Worm (Caenorhabditis elegans): ENCODE results near the gene C29H12.2.

C29H12.2 gene

DNA sequence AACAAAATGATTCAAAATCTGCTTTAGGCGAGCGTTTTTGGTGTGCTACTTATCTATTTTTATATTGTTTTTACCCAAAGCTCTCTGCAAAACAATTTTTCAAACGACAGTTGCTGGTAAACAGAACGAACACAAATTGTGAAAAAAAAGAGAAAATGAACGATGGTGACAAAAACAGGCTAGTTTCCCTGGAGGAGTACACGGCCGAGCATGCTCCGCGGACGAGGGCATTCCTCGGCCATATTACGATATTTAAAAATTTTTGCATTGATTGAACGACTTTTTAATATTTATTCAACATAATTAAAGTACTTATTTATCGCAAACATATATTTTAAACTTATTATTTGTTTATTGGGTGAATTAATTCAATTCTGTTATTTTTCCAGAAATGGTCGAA, 26.2 kb upstream of the C29H12.2 start, which contains the start of the genes tpp-2 and rbbp-5 (continued):
- TF ChIP-seq jun-1 (tag; optimal IDR thresholded peaks at IDR 0.05): no peak
- TF ChIP-seq ztf-11 (tag; optimal IDR thresholded peaks at IDR 0.05): peak in 1 of 2 experiments; percentile 82
- no peak for TF ChIP-seq mdl-1 (tag; optimal IDR thresholded peaks at IDR 0.05)
- TF ChIP-seq unc-130 (tag; optimal IDR thresholded peaks at IDR 0.05): no peak
- peak; percentile 74 for TF ChIP-seq dsc-1 (tag; optimal IDR thresholded peaks at IDR 0.05)
- TF ChIP-seq nhr-76 (tag; optimal IDR thresholded peaks at IDR 0.05): no peak
- no peak for TF ChIP-seq sup-37 (GFP tag; optimal IDR thresholded peaks at IDR 0.05)
- peak; percentile 42 for TF ChIP-seq egl-13 (tag; optimal IDR thresholded peaks at IDR 0.05)
- no peak for TF ChIP-seq F16B12.6 (tag; optimal IDR thresholded peaks at IDR 0.05)
- TF ChIP-seq lsy-2 (tag; optimal IDR thresholded peaks at IDR 0.05): peak; percentile 63 to 73
- no peak for TF ChIP-seq alr-1 (tag; optimal IDR thresholded peaks at IDR 0.05; ENCODE audit: borderline replicate concordance)
- peak; percentile 78 for TF ChIP-seq nhr-71 (tag; optimal IDR thresholded peaks at IDR 0.05)
- TF ChIP-seq sptf-1 (tag; optimal IDR thresholded peaks at IDR 0.05): no peak
- peak; percentile 60 to 71 for TF ChIP-seq lin-35 (GFP tag; optimal IDR thresholded peaks at IDR 0.05)
- no peak for TF ChIP-seq hpl-2 (GFP tag; optimal IDR thresholded peaks at IDR 0.05)
- no peak for TF ChIP-seq hlh-4 (tag; optimal IDR thresholded peaks at IDR 0.05)
- no peak for TF ChIP-seq lin-39 (tag; optimal IDR thresholded peaks at IDR 0.05)
- peak; percentile 32 for TF ChIP-seq C16A3.4 (tag; optimal IDR thresholded peaks at IDR 0.05)
- TF ChIP-seq mef-2 (tag; optimal IDR thresholded peaks at IDR 0.05): no peak
- TF ChIP-seq nhr-19 (GFP tag; conservative IDR thresholded peaks at IDR 0.05): peak; percentile 59
- TF ChIP-seq elt-2 (tag; optimal IDR thresholded peaks at IDR 0.05): no peak
- peak; percentile 66 for TF ChIP-seq xbp-1 (tag; optimal IDR thresholded peaks at IDR 0.05)
- TF ChIP-seq fkh-8 (tag; optimal IDR thresholded peaks at IDR 0.05): peak; percentile 53
- no peak for TF ChIP-seq efl-3 (GFP tag; optimal IDR thresholded peaks at IDR 0.05)
- peak; percentile 21 for TF ChIP-seq lin-13 (GFP tag; optimal IDR thresholded peaks at IDR 0.05)
- TF ChIP-seq mep-1 (tag; optimal IDR thresholded peaks at IDR 0.05): peak; percentile 42
- no peak for TF ChIP-seq ztf-4 (tag; optimal IDR thresholded peaks at IDR 0.05)
- peak; percentile 6 for TF ChIP-seq lin-15B (tag; optimal IDR thresholded peaks at IDR 0.05)
- TF ChIP-seq pax-3 (tag; optimal IDR thresholded peaks at IDR 0.05): peak; percentile 45
- peak; percentile 76 for TF ChIP-seq lin-14 (GFP tag; optimal IDR thresholded peaks at IDR 0.05)
- TF ChIP-seq tbx-2 (tag; optimal IDR thresholded peaks at IDR 0.05): no peak
- peak; percentile 66 for TF ChIP-seq nhr-20 (tag; optimal IDR thresholded peaks at IDR 0.05)
- TF ChIP-seq fos-1 (tag; optimal IDR thresholded peaks at IDR 0.05): no peak
- TF ChIP-seq rnt-1 (tag; optimal IDR thresholded peaks at IDR 0.05): peak; percentile 94
- TF ChIP-seq C04F5.9 (tag; optimal IDR thresholded peaks at IDR 0.05): peak; percentile 50
- TF ChIP-seq swsn-7 (tag; optimal IDR thresholded peaks at IDR 0.05): peak; percentile 60
- TF ChIP-seq snpc-4 (tag; optimal IDR thresholded peaks at IDR 0.05): no peak
- no peak for TF ChIP-seq aha-1 (tag; optimal IDR thresholded peaks at IDR 0.05)
- TF ChIP-seq tlp-1 (tag; optimal IDR thresholded peaks at IDR 0.05): no peak
- peak; percentile 74 for TF ChIP-seq snu-23 (GFP tag; optimal IDR thresholded peaks at IDR 0.05)
- TF ChIP-seq zip-4 (GFP tag; optimal IDR thresholded peaks at IDR 0.05): no peak
- peak; percentile 53 to 75 (median 67) for TF ChIP-seq dpl-1 (GFP tag; optimal IDR thresholded peaks at IDR 0.05)
- TF ChIP-seq ceh-82 (tag; optimal IDR thresholded peaks at IDR 0.05): peak; percentile 33 to 52 (median 42)
- peak; percentile 58 for TF ChIP-seq irx-1 (tag; optimal IDR thresholded peaks at IDR 0.05)
- no peak for TF ChIP-seq nhr-84 (tag; optimal IDR thresholded peaks at IDR 0.05)
- TF ChIP-seq skn-1 (tag; optimal IDR thresholded peaks at IDR 0.05): peak; percentile 72
- peak; percentile 82 for TF ChIP-seq nhr-85 (tag)
- TF ChIP-seq nhr-28 (tag; optimal IDR thresholded peaks at IDR 0.05): no peak
- no peak for TF ChIP-seq ces-1 (GFP tag; optimal IDR thresholded peaks at IDR 0.05)
- TF ChIP-seq Y116A8C.19 (tag; optimal IDR thresholded peaks at IDR 0.05; ENCODE audit: borderline replicate concordance): no peak
- no peak for TF ChIP-seq ceh-63 (GFP tag; optimal IDR thresholded peaks at IDR 0.05)
- TF ChIP-seq nhr-90 (tag; optimal IDR thresholded peaks at IDR 0.05; ENCODE audit: poor library complexity): peak; percentile 73
- TF ChIP-seq ceh-90 (tag; optimal IDR thresholded peaks at IDR 0.05): peak; percentile 80
- TF ChIP-seq ceh-88 (GFP tag; IDR thresholded peaks at IDR 0.05): no peak

Measured in whole organism, L1 larva.